Worm (Caenorhabditis elegans): ENCODE results near the gene nphp-2.

- TF ChIP-seq him-1 (tag; optimal IDR thresholded peaks at IDR 0.05) (no peak), dao-5 (tag; optimal IDR thresholded peaks at IDR 0.05) (no peak), W03F9.2 (tag; optimal IDR thresholded peaks at IDR 0.05) (no peak)
These were observed 15.5 kb downstream of the nphp-2 start, which contains the start of gene Y32G9A.3 for ce11 chrV:1911102-1911501.
